Worm (Caenorhabditis elegans) whole organism, L1 larva: ENCODE results near the gene B0563.8.

Source experiments
- C16A3.4 ChIP-seq: fragments of 150-350 bp; optimal IDR thresholded peaks from 2 replicates; lab custom pipeline; 2014; ENCODE audit warnings: missing biosample characterization, missing genetic modification characterization
- aha-1 ChIP-seq: fragments of 150-350 bp; optimal IDR thresholded peaks from 2 replicates; lab custom pipeline; 2014; ENCODE audit warnings: missing biosample characterization, missing genetic modification characterization
- aly-2 ChIP-seq: fragments of 150-350 bp; optimal IDR thresholded peaks from 2 replicates; lab custom pipeline; 2014; ENCODE audit warnings: missing biosample characterization, missing genetic modification characterization
- dsc-1 ChIP-seq: sonication (generic microtip); optimal IDR thresholded peaks from 2 replicates; lab custom pipeline; 2016; ENCODE audit warnings: mild to moderate bottlenecking, missing genetic modification characterization, missing compliant biosample characterization
- efl-1 ChIP-seq, 4 experiments: fragments of 150-350 bp; optimal IDR thresholded peaks in 3 of 4; peaks in 1 of 4; 1 replicate in 1 of 4; 2 replicates in 3 of 4; lab custom pipeline; 2014; ENCODE audit warnings: missing biosample characterization in 2 of 4, missing genetic modification characterization in 2 of 4, missing genetic modification reagents in 2 of 4
- egl-13 ChIP-seq: sonication (generic microtip); optimal IDR thresholded peaks from 2 replicates; lab custom pipeline; 2016; ENCODE audit warnings: missing genotype, missing genetic modification reagents, missing genetic modification characterization, missing compliant biosample characterization
- elt-2 ChIP-seq: sonication (generic microtip); optimal IDR thresholded peaks from 2 replicates; lab custom pipeline; 2016; ENCODE audit warnings: missing genetic modification characterization, mild to moderate bottlenecking, inconsistent platforms, missing compliant biosample characterization, missing genetic modification reagents
- elt-3 ChIP-seq, 6 experiments: fragments of 150-350 bp in 1 of 6; sonication (generic microtip); optimal IDR thresholded peaks; 2 replicates each; lab custom pipeline; 2017 to 2018; ENCODE audit warnings: missing biosample characterization in 6 of 6, missing genetic modification characterization in 6 of 6, inconsistent platforms in 1 of 6
- ets-5 ChIP-seq: fragments of 200-800 bp; sonication (Bioruptor generic); IDR thresholded peaks from 2 replicates; pipeline ENCODE4 v1.3.6; 2022; ENCODE audit warnings: missing genetic modification characterization, missing compliant biosample characterization
- fkh-10 ChIP-seq: sonication (generic microtip); optimal IDR thresholded peaks from 2 replicates; lab custom pipeline; 2017; ENCODE audit warnings: missing biosample characterization, missing genetic modification reagents, missing genetic modification characterization
- grh-1 ChIP-seq: fragments of 200-800 bp; sonication (Bioruptor generic); IDR thresholded peaks from 2 replicates; pipeline ENCODE4 v1.3.6; 2022; ENCODE audit warnings: missing genetic modification reagents, missing genetic modification characterization, missing compliant biosample characterization
- hlh-17 ChIP-seq: fragments of 200-800 bp; sonication (Bioruptor generic); optimal IDR thresholded peaks from 2 replicates; lab custom pipeline; 2018; ENCODE audit warnings: missing genetic modification characterization, mild to moderate bottlenecking, missing compliant biosample characterization, moderate library complexity, borderline replicate concordance
- hlh-4 ChIP-seq: sonication (generic microtip); optimal IDR thresholded peaks from 2 replicates; lab custom pipeline; 2016; ENCODE audit warnings: mild to moderate bottlenecking, missing genetic modification characterization, missing compliant biosample characterization
- irx-1 ChIP-seq: sonication (generic microtip); optimal IDR thresholded peaks from 2 replicates; lab custom pipeline; 2016; ENCODE audit warnings: missing genetic modification characterization, missing compliant biosample characterization
- isw-1 ChIP-seq: fragments of 200-800 bp; sonication (Bioruptor generic); IDR thresholded peaks from 2 replicates; pipeline ENCODE4 v1.3.6; 2022; ENCODE audit warnings: missing genetic modification characterization, missing compliant biosample characterization
- jun-1 ChIP-seq: fragments of 150-350 bp; optimal IDR thresholded peaks from 2 replicates; lab custom pipeline; 2014; ENCODE audit warnings: missing biosample characterization, missing genetic modification reagents, missing genetic modification characterization
- lin-13 ChIP-seq: fragments of 150-350 bp; optimal IDR thresholded peaks from 2 replicates; lab custom pipeline; 2014; ENCODE audit warnings: missing biosample characterization, missing genetic modification reagents, missing genetic modification characterization
- lin-14 ChIP-seq: fragments of 200-800 bp; sonication (Bioruptor generic); optimal IDR thresholded peaks from 2 replicates; lab custom pipeline; 2018; ENCODE audit warnings: mild to moderate bottlenecking, missing genetic modification characterization, moderate library complexity, missing compliant biosample characterization
- lin-35 ChIP-seq, 2 experiments: fragments of 150-350 bp; optimal IDR thresholded peaks; 2 replicates each; lab custom pipeline; 2014; ENCODE audit warnings: missing biosample characterization in 2 of 2, missing genetic modification characterization in 2 of 2, missing genetic modification reagents in 2 of 2
- lin-39 ChIP-seq: fragments of 150-350 bp; optimal IDR thresholded peaks from 2 replicates; lab custom pipeline; 2014; ENCODE audit warnings: missing biosample characterization, missing genetic modification reagents, missing genetic modification characterization
- mdl-1 ChIP-seq, 2 experiments: fragments of 150-350 bp; optimal IDR thresholded peaks; 2 replicates each; lab custom pipeline; 2014 to 2017; ENCODE audit warnings: missing biosample characterization in 2 of 2, missing genetic modification characterization in 2 of 2, inconsistent platforms in 1 of 2
- nhr-11 ChIP-seq: fragments of 150-350 bp; optimal IDR thresholded peaks from 2 replicates; lab custom pipeline; 2014; ENCODE audit warnings: missing biosample characterization, missing genetic modification characterization
- nhr-19 ChIP-seq: fragments of 200-800 bp; sonication (Bioruptor generic); conservative IDR thresholded peaks from 2 replicates; pipeline ENCODE4 v1.3.6; 2022; ENCODE audit warnings: missing genetic modification characterization, missing compliant biosample characterization
- nhr-237 ChIP-seq: fragments of 150-350 bp; optimal IDR thresholded peaks from 2 replicates; lab custom pipeline; 2014; ENCODE audit warnings: missing biosample characterization, missing genetic modification characterization
- nhr-47 ChIP-seq: sonication (generic microtip); optimal IDR thresholded peaks from 2 replicates; lab custom pipeline; 2016; ENCODE audit warnings: mild to moderate bottlenecking, missing genetic modification characterization, moderate library complexity, missing compliant biosample characterization
- nhr-71 ChIP-seq: sonication (generic microtip); optimal IDR thresholded peaks from 2 replicates; lab custom pipeline; 2016; ENCODE audit warnings: mild to moderate bottlenecking, missing genetic modification characterization, moderate library complexity, missing compliant biosample characterization
- nhr-76 ChIP-seq: sonication (generic microtip); optimal IDR thresholded peaks from 2 replicates; lab custom pipeline; 2017; ENCODE audit warnings: missing biosample characterization, missing genetic modification characterization
- nhr-77 ChIP-seq: fragments of 150-350 bp; optimal IDR thresholded peaks from 2 replicates; lab custom pipeline; 2014; ENCODE audit warnings: missing biosample characterization, missing genetic modification characterization
- nhr-84 ChIP-seq: sonication (generic microtip); optimal IDR thresholded peaks from 2 replicates; lab custom pipeline; 2017; ENCODE audit warnings: missing biosample characterization, missing genetic modification characterization
- nhr-90 ChIP-seq: sonication (generic microtip); optimal IDR thresholded peaks from 2 replicates; lab custom pipeline; 2016; ENCODE audit warnings: mild to moderate bottlenecking, missing genetic modification characterization, missing compliant biosample characterization; ENCODE audit not compliant: poor library complexity
- pag-3 ChIP-seq: sonication (generic microtip); optimal IDR thresholded peaks from 2 replicates; lab custom pipeline; 2017; ENCODE audit warnings: missing genetic modification characterization, mild to moderate bottlenecking, missing compliant biosample characterization, antibody characterized with exemption, borderline replicate concordance; ENCODE audit not compliant: insufficient read depth
- pax-3 ChIP-seq: fragments of 200-800 bp; sonication (Bioruptor generic); optimal IDR thresholded peaks from 2 replicates; lab custom pipeline; 2018; ENCODE audit warnings: mild to moderate bottlenecking, missing genetic modification characterization, moderate library complexity, missing compliant biosample characterization
- skn-1 ChIP-seq: fragments of 150-350 bp; optimal IDR thresholded peaks from 2 replicates; lab custom pipeline; 2014; ENCODE audit warnings: missing biosample characterization, missing genetic modification characterization
- sox-4 ChIP-seq: sonication (generic microtip); optimal IDR thresholded peaks from 2 replicates; lab custom pipeline; 2016; ENCODE audit warnings: missing genetic modification characterization, missing compliant biosample characterization
- unc-62 ChIP-seq: fragments of 150-350 bp; optimal IDR thresholded peaks from 2 replicates; lab custom pipeline; 2014; ENCODE audit warnings: missing biosample characterization, missing genetic modification reagents, missing genetic modification characterization
- unc-86 ChIP-seq: sonication (generic microtip); optimal IDR thresholded peaks from 2 replicates; lab custom pipeline; 2016; ENCODE audit warnings: missing genetic modification characterization, missing compliant biosample characterization
- unc-98 ChIP-seq: fragments of 200-800 bp; sonication (Bioruptor generic); IDR thresholded peaks from 2 replicates; pipeline ENCODE4 v1.3.6; 2022; ENCODE audit warnings: missing genetic modification characterization, missing compliant biosample characterization
- zip-4 ChIP-seq: fragments of 200-800 bp; sonication (Bioruptor generic); optimal IDR thresholded peaks from 2 replicates; lab custom pipeline; 2018; ENCODE audit warnings: mild to moderate bottlenecking, missing genetic modification characterization, moderate library complexity, missing compliant biosample characterization

Gene B0563.8

DNA sequence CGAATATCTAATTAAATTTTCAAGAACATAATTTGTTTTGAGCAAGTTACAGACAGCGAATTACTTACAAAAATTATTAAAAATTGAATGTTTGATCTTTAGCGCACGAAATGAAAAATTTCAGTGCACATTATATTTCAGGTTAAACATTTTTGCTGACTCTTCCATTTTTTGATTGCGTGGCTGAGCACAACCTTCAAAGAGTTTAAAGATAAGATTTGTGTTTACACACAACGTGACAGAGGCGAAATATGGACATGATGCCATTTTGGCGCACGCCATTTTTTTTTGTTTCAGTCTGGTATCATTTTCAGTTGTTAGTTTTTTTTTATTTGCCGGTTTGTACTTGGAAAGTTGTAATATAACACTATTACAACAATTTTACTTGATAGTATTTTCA is 38.4 kb upstream of the B0563.8 start:
- TF ChIP-seq pax-3 (tag; lab: Kevin White, UChicago) (no peak), elt-2 (tag; lab: Kevin White, UChicago) (peak; percentile 55), skn-1 (tag; lab: Kevin White, UChicago) (no peak), lin-35 (GFP tag; optimal IDR thresholded peaks at IDR 0.05; lab: Kevin White, UChicago) (peak in 1 of 2 experiments; percentile 29), lin-13 (GFP tag; lab: Kevin White, UChicago) (no peak), nhr-71 (no peak), irx-1 (tag; lab: Kevin White, UChicago) (no peak), nhr-11 (tag; lab: Kevin White, UChicago) (no peak), efl-1 (optimal IDR thresholded peaks at IDR 0.05; lab: Kevin White, UChicago) (no peak), efl-1 (GFP tag; optimal IDR thresholded peaks at IDR 0.05 in 1 of 2; lab: Kevin White, UChicago) (no peak), lin-14 (no peak), lin-39 (tag; lab: Kevin White, UChicago) (no peak), elt-3 (tag; optimal IDR thresholded peaks at IDR 0.05; lab: Kevin White, UChicago) (no peak), unc-98 (GFP tag; lab: Robert Waterston, UW) (no peak), nhr-47 (tag; lab: Kevin White, UChicago) (no peak), nhr-76 (no peak), sox-4 (tag; lab: Kevin White, UChicago) (no peak)

DNA sequence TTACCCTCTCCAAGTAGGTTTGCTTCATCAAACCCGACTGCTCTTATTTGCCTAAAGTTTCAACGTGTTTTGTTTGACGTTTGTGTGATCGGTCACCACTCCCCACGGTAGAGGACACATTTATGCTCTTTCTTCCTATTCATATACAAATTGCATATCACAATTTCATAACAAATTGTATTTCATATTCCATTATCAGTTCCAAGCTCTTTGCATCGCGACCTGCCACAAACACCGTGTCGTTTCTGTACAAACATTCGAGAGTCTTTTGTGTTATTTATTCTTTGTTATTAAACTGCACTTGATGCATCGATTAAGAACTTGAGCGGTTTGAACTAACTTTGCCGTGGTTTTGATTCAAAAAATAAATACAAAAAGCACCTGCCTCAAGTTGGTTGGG is 35.8 kb upstream of the B0563.8 start:
- TF ChIP-seq lin-35 (GFP tag; optimal IDR thresholded peaks at IDR 0.05; lab: Kevin White, UChicago) (peak in 1 of 2 experiments; percentile 23), lin-13 (GFP tag; lab: Kevin White, UChicago) (no peak), zip-4 (GFP tag; lab: Kevin White, UChicago) (no peak), elt-2 (tag; lab: Kevin White, UChicago) (peak; percentile 45), fkh-10 (GFP tag; lab: Kevin White, UChicago) (no peak), nhr-90 (peak; percentile 15), grh-1 (GFP tag; lab: Robert Waterston, UW) (no peak), unc-62 (GFP tag; lab: Kevin White, UChicago) (no peak), lin-14 (peak; percentile 9)

DNA sequence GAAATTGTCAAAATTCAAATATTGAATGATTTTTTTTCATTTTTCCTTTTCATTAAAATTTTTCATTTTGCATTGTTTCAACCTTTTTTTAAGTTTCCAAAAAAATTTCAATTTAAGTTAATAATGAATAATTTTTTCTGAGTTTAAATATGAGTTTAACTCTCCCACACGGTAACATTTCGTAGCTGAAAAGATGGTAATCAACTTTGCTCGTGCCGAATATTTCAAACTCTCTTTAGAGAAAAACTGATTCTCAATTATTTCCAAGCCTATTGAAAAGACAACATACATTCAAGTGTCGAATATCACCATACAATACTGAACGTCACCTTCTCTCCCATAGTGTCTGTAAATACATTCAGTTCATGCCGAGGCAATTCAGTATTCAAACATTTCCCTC is 34.6 kb upstream of the B0563.8 start:
- TF ChIP-seq pax-3 (tag; lab: Kevin White, UChicago): no peak
- no peak for TF ChIP-seq dsc-1 (tag; lab: Kevin White, UChicago)
- no peak for TF ChIP-seq pag-3
- no peak for TF ChIP-seq nhr-237
- no peak for TF ChIP-seq hlh-4 (tag; lab: Kevin White, UChicago)
- no peak for TF ChIP-seq grh-1 (GFP tag; lab: Robert Waterston, UW)
- TF ChIP-seq unc-86 (tag; lab: Kevin White, UChicago): no peak

DNA sequence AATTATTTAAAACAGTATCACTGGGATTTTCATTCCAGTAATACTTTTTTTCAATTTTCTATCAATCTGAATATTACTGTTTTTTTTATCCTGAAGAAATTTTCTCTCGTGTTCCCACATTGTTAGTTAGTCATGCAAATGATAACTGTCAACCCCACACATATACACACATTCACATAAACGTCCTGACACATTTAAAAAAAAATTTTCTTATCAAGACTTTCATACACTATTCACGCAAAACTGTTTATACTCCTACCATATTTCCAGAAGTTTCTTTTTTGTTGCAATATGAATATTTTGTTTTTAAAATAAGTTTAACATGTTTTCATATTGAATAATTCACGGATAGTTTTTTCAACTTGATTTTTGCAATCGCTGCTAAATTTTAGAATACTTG is 34.2 kb upstream of the B0563.8 start:
- TF ChIP-seq nhr-71: no peak
- no peak for TF ChIP-seq unc-86 (tag; lab: Kevin White, UChicago)
- TF ChIP-seq nhr-84 (tag; lab: Kevin White, UChicago): no peak
- no peak for TF ChIP-seq efl-1 (optimal IDR thresholded peaks at IDR 0.05; lab: Kevin White, UChicago)
- TF ChIP-seq efl-1 (GFP tag; optimal IDR thresholded peaks at IDR 0.05 in 1 of 2; lab: Kevin White, UChicago): no peak
- TF ChIP-seq aly-2 (tag; lab: Kevin White, UChicago): no peak
- TF ChIP-seq jun-1 (tag; lab: Kevin White, UChicago): no peak
- TF ChIP-seq isw-1 (GFP tag; lab: Robert Waterston, UW): no peak
- no peak for TF ChIP-seq lin-35 (GFP tag; optimal IDR thresholded peaks at IDR 0.05; lab: Kevin White, UChicago)
- TF ChIP-seq lin-14: no peak
- TF ChIP-seq nhr-19 (GFP tag; lab: Robert Waterston, UW): no peak
- no peak for TF ChIP-seq C16A3.4 (tag; lab: Kevin White, UChicago)
- no peak for TF ChIP-seq pag-3
- no peak for TF ChIP-seq mdl-1 (tag; optimal IDR thresholded peaks at IDR 0.05; lab: Kevin White, UChicago)
- no peak for TF ChIP-seq ets-5 (GFP tag; lab: Robert Waterston, UW)
- TF ChIP-seq hlh-17: no peak
- TF ChIP-seq zip-4 (GFP tag; lab: Kevin White, UChicago): no peak
- no peak for TF ChIP-seq dsc-1 (tag; lab: Kevin White, UChicago)
- TF ChIP-seq egl-13 (tag; lab: Kevin White, UChicago): no peak
- TF ChIP-seq aha-1 (tag; lab: Kevin White, UChicago): no peak
- TF ChIP-seq nhr-77 (tag; lab: Kevin White, UChicago): no peak
- TF ChIP-seq, all 84 proteins: peak for 0
